Worm (Caenorhabditis elegans): ENCODE measurements around the gene jmjd-3.2.
A peak's percentile ranks its signal among the peaks of the same experiment; 100 is the strongest.

jmjd-3.2 gene

DNA sequence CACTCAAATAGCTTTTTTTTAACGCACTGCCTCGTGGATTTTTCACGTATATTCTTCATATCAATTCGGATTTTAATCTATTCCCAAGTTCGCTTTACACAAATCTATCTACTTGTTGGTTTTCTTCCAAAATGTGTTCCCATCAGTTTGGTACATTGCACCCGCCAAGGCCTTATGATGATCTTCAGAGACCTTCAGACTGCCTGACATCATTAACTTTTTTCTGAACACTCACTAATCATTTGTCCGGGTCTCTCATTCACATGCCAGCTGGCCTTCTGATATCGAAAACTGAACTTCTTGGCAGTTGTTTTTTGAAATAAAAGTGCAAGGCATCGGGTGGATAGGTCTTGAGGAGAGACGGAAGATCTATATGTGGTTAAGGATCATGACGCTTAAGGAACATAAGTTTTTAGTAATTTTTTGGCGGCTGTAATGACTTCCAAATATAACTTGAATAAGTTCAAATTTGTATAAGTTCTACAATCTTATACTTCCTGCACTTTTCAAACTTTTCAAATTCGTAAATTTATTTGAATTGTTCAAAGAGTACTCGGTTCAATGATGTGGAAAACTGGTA lies 51.9 kb downstream of the jmjd-3.2 start (continued):
- TF ChIP-seq ceh-28 (tag; optimal IDR thresholded peaks at IDR 0.05): no peak
- peak in 1 of 2 experiments; percentile 97 for TF ChIP-seq unc-62 (GFP tag; optimal IDR thresholded peaks at IDR 0.05 in 1 of 2)
- no peak for TF ChIP-seq unc-62 (tag; optimal IDR thresholded peaks at IDR 0.05)

DNA sequence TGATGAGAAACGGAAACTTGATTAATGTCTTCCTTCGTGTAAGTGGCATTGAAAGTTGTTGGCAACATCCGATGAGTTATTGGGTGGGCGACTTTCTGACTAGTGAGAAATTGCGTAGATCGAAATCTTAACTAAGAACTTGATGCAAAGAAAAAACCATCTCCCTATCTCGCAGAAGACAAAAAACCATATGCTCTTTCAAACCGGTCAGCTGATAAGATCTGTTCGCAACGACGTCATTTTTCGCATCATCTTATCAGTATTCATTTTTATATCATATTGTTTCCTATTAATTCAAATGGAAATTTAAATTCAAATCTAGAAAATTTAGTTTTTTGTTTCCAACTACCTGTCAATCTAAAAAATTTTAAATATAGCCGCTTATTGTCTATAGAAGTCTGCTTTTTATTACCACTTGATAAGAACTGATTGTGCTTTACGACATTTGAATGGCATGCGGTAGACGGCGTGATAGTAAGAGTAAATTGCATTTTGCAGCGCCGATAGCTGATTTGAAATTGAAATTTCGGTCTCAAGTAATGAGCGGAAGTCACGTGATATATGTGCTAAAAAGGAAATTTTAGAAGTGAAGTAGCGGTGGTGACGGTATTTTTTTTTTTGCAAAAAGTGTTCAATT lies 52.5 kb downstream of the jmjd-3.2 start:
- no peak for TF ChIP-seq T26A8.4 (GFP tag; IDR thresholded peaks at IDR 0.05)
- peak; percentile 99 for TF ChIP-seq php-3 (GFP tag; IDR thresholded peaks at IDR 0.05)
- peak; percentile 99 for TF ChIP-seq dmd-6 (GFP tag; IDR thresholded peaks at IDR 0.05)
- no peak for TF ChIP-seq cey-2 (tag; optimal IDR thresholded peaks at IDR 0.05; ENCODE audit: borderline replicate concordance, insufficient read depth)
- peak; percentile 24 for TF ChIP-seq hlh-30 (tag; optimal IDR thresholded peaks at IDR 0.05; ENCODE audit: insufficient read depth)
- peak; percentile 99 for TF ChIP-seq tra-1 (GFP tag; IDR thresholded peaks at IDR 0.05)
- TF ChIP-seq hlh-11 (tag; optimal IDR thresholded peaks at IDR 0.05): peak; percentile 94
- no peak for TF ChIP-seq dmd-9 (GFP tag; IDR thresholded peaks at IDR 0.05)
- TF ChIP-seq nhr-77 (tag; optimal IDR thresholded peaks at IDR 0.05): peak; percentile 79
- no peak for TF ChIP-seq sdz-12 (GFP tag; optimal IDR thresholded peaks at IDR 0.05)
- no peak for TF ChIP-seq mes-2 (tag; optimal IDR thresholded peaks at IDR 0.05; ENCODE audit: poor library complexity, severe bottlenecking)
- no peak for TF ChIP-seq spr-1 (tag; optimal IDR thresholded peaks at IDR 0.05)
- TF ChIP-seq ces-1 (GFP tag; optimal IDR thresholded peaks at IDR 0.05): no peak
- TF ChIP-seq ceh-44 (GFP tag; IDR thresholded peaks at IDR 0.05): no peak
- TF ChIP-seq unc-39 (tag; optimal IDR thresholded peaks at IDR 0.05): no peak
- peak; percentile 88 for TF ChIP-seq saeg-2 (GFP tag; IDR thresholded peaks at IDR 0.05)
- TF ChIP-seq nhr-48 (tag; optimal IDR thresholded peaks at IDR 0.05): peak; percentile 91
- TF ChIP-seq D1046.2 (GFP tag; IDR thresholded peaks at IDR 0.05): no peak
- TF ChIP-seq ztf-7 (tag; optimal IDR thresholded peaks at IDR 0.05): peak; percentile 2
- no peak for TF ChIP-seq zip-11 (GFP tag; IDR thresholded peaks at IDR 0.05)
- TF ChIP-seq F44E2.7 (GFP tag; IDR thresholded peaks at IDR 0.05): no peak
- TF ChIP-seq pha-4 (GFP tag; IDR thresholded peaks at IDR 0.05): peak; percentile 72
- TF ChIP-seq pha-4 (tag; optimal IDR thresholded peaks at IDR 0.05): no peak
- TF ChIP-seq ceh-32 (tag; optimal IDR thresholded peaks at IDR 0.05; ENCODE audit: poor library complexity): no peak
- no peak for TF ChIP-seq nhr-25 (tag; optimal IDR thresholded peaks at IDR 0.05; ENCODE audit: borderline replicate concordance, insufficient read depth)
- TF ChIP-seq F10B5.3 (tag; optimal IDR thresholded peaks at IDR 0.05): no peak
- peak; percentile 86 for TF ChIP-seq lin-1 (GFP tag; IDR thresholded peaks at IDR 0.05)
- peak in 1 of 2 experiments; percentile 62 for TF ChIP-seq mdl-1 (tag; optimal IDR thresholded peaks at IDR 0.05)
- 0 out of 2 replicates have a peak, but pooled peaks have one; percentile 9 for TF ChIP-seq ceh-20 (GFP tag; IDR thresholded peaks at IDR 0.05)
- TF ChIP-seq dve-1 (tag; optimal IDR thresholded peaks at IDR 0.05; ENCODE audit: insufficient read depth): peak; percentile 95
- TF ChIP-seq daf-16 (GFP tag; optimal IDR thresholded peaks at IDR 0.05): peak in 1 of 2 experiments; percentile 93
- peak; percentile 65 for TF ChIP-seq daf-16 (tag; optimal IDR thresholded peaks at IDR 0.05)
- TF ChIP-seq nhr-102 (tag; optimal IDR thresholded peaks at IDR 0.05): peak; percentile 94
- peak; percentile 78 for TF ChIP-seq aha-1 (tag)
- TF ChIP-seq hif-1 (tag; optimal IDR thresholded peaks at IDR 0.05): peak in 1 of 2 experiments; percentile 24
- no peak for TF ChIP-seq unc-130 (GFP tag; optimal IDR thresholded peaks at IDR 0.05)
- TF ChIP-seq Y75B8A.6 (GFP tag; IDR thresholded peaks at IDR 0.05): peak; percentile 51; the same call in 1 of the 2 replicates
- TF ChIP-seq snpc-1.2 (GFP tag; IDR thresholded peaks at IDR 0.05): no peak
- no peak for TF ChIP-seq ceh-28 (tag; optimal IDR thresholded peaks at IDR 0.05)
- peak; percentile 38 to 47 for TF ChIP-seq unc-62 (GFP tag; optimal IDR thresholded peaks at IDR 0.05 in 1 of 2)
- TF ChIP-seq unc-62 (tag; optimal IDR thresholded peaks at IDR 0.05): no peak
- TF ChIP-seq lsy-2 (tag; optimal IDR thresholded peaks at IDR 0.05): peak in 1 of 2 experiments; percentile 5
- TF ChIP-seq gei-8 (GFP tag; optimal IDR thresholded peaks at IDR 0.05): peak; percentile 94
- peak; percentile 34; the same call in 1 of the 2 replicates for TF ChIP-seq lin-38 (GFP tag; IDR thresholded peaks at IDR 0.05)
- no peak for TF ChIP-seq spr-3 (GFP tag; optimal IDR thresholded peaks at IDR 0.05)
- TF ChIP-seq dmd-8 (GFP tag; IDR thresholded peaks at IDR 0.05): no peak

Measured in whole organism, L4 larva.